Fruit fly (Drosophila melanogaster) whole organism, prepupa: ENCODE data around the gene Cpr100A.
A peak's percentile ranks its signal among the peaks of the same experiment; 100 is the strongest.

ENCODE experiments used
- Blimp-1 ChIP-seq: fragments of 200-800 bp; sonication (Bioruptor generic); optimal IDR thresholded peaks from 3 replicates; lab custom pipeline; 2017; ENCODE audit warnings: missing biosample characterization, missing genetic modification characterization, mild to moderate bottlenecking, moderate library complexity, missing genetic modification reagents
- CG10669 ChIP-seq: fragments of 200-800 bp; sonication (Bioruptor generic); optimal IDR thresholded peaks from 3 replicates; lab custom pipeline; 2018; ENCODE audit warnings: missing biosample characterization, mild to moderate bottlenecking, missing genetic modification characterization, moderate library complexity
- CG11294 ChIP-seq: fragments of 200-800 bp; sonication (Bioruptor generic); IDR thresholded peaks from 2 replicates; pipeline ENCODE4 v1.3.6; 2022; ENCODE audit warnings: missing biosample characterization, missing genetic modification characterization
- CG11902 ChIP-seq: fragments of 200-800 bp; sonication (Bioruptor generic); optimal IDR thresholded peaks from 3 replicates; lab custom pipeline; 2016; ENCODE audit warnings: missing biosample characterization, missing genetic modification characterization
- CG1621 ChIP-seq: fragments of 200-800 bp; sonication (Bioruptor generic); optimal IDR thresholded peaks from 3 replicates; lab custom pipeline; 2018; ENCODE audit warnings: missing biosample characterization, mild to moderate bottlenecking, missing genetic modification characterization
- CG31627 ChIP-seq: fragments of 200-800 bp; sonication (Bioruptor generic); optimal IDR thresholded peaks from 3 replicates; lab custom pipeline; 2016; ENCODE audit warnings: missing biosample characterization, missing genetic modification characterization
- CG34406 ChIP-seq: fragments of 200-800 bp; sonication (Bioruptor generic); optimal IDR thresholded peaks from 3 replicates; lab custom pipeline; 2016; ENCODE audit warnings: missing biosample characterization, missing genetic modification characterization
- CG3919 ChIP-seq: fragments of 200-800 bp; sonication (Bioruptor generic); optimal IDR thresholded peaks from 3 replicates; lab custom pipeline; 2016; ENCODE audit warnings: missing biosample characterization, missing genetic modification characterization
- CG4318 ChIP-seq: fragments of 200-800 bp; sonication (Bioruptor generic); optimal IDR thresholded peaks from 3 replicates; lab custom pipeline; 2017; ENCODE audit warnings: missing biosample characterization, mild to moderate bottlenecking, missing genetic modification characterization
- CG6163 ChIP-seq: fragments of 200-800 bp; sonication (Bioruptor generic); IDR thresholded peaks from 3 replicates; pipeline ENCODE4 v1.3.6; 2022; ENCODE audit warnings: missing biosample characterization, missing genetic modification characterization
- CG6276 ChIP-seq: fragments of 200-800 bp; sonication (Bioruptor generic); optimal IDR thresholded peaks from 2 replicates; lab custom pipeline; 2017; ENCODE audit warnings: missing biosample characterization, mild to moderate bottlenecking, missing genetic modification characterization
- CG6808 ChIP-seq: fragments of 200-800 bp; sonication (Bioruptor generic); optimal IDR thresholded peaks from 3 replicates; lab custom pipeline; 2017; ENCODE audit warnings: missing biosample characterization, missing genetic modification characterization, mild to moderate bottlenecking, moderate library complexity, missing genetic modification reagents
- CG6854 ChIP-seq: fragments of 200-800 bp; sonication (Bioruptor generic); optimal IDR thresholded peaks from 2 replicates; lab custom pipeline; 2017; ENCODE audit warnings: missing biosample characterization, mild to moderate bottlenecking, missing genetic modification characterization
- CG7368 ChIP-seq: fragments of 200-800 bp; sonication (Bioruptor generic); optimal IDR thresholded peaks from 3 replicates; lab custom pipeline; 2016; ENCODE audit warnings: missing biosample characterization, missing genetic modification characterization
- CG8119 ChIP-seq: fragments of 200-800 bp; sonication (Bioruptor generic); IDR thresholded peaks from 3 replicates; pipeline ENCODE4 v1.3.6; 2022; ENCODE audit warnings: missing biosample characterization, missing genetic modification characterization
- CG8632 ChIP-seq: fragments of 200-800 bp; sonication (Bioruptor generic); optimal IDR thresholded peaks from 3 replicates; lab custom pipeline; 2016; ENCODE audit warnings: missing biosample characterization, missing genetic modification characterization
- CG9139 ChIP-seq: fragments of 200-800 bp; sonication (Bioruptor generic); optimal IDR thresholded peaks from 3 replicates; lab custom pipeline; 2017; ENCODE audit warnings: missing biosample characterization, mild to moderate bottlenecking, missing genetic modification characterization
- Eip75B ChIP-seq: fragments of 200-800 bp; sonication (Bioruptor generic); optimal IDR thresholded peaks from 3 replicates; lab custom pipeline; 2016; ENCODE audit warnings: missing biosample characterization, missing genetic modification characterization
- Eip78C ChIP-seq: fragments of 200-800 bp; sonication (Bioruptor generic); peaks from one replicate; lab custom pipeline; 2016; ENCODE audit warnings: missing biosample characterization, missing genetic modification characterization
- Ets96B ChIP-seq: fragments of 200-800 bp; optimal IDR thresholded peaks from 2 replicates; lab custom pipeline; 2019; ENCODE audit warnings: missing biosample characterization, mild to moderate bottlenecking, missing genetic modification characterization, moderate library complexity
- Gug ChIP-seq: fragments of 200-800 bp; sonication (Bioruptor generic); IDR thresholded peaks from 2 replicates; pipeline ENCODE4 v1.3.6; 2022; ENCODE audit warnings: missing biosample characterization, missing genetic modification characterization
- Hr38 ChIP-seq: sonication (Bioruptor generic); optimal IDR thresholded peaks from 2 replicates; lab custom pipeline; 2016; ENCODE audit warnings: missing biosample characterization, missing genetic modification characterization
- Hr4 ChIP-seq: fragments of 200-800 bp; sonication (Bioruptor generic); optimal IDR thresholded peaks from 3 replicates; lab custom pipeline; 2016; ENCODE audit warnings: missing biosample characterization, missing genetic modification characterization
- Lpt ChIP-seq: fragments of 200-800 bp; sonication (Bioruptor generic); optimal IDR thresholded peaks from 3 replicates; lab custom pipeline; 2016; ENCODE audit warnings: missing biosample characterization, missing genetic modification characterization
- OdsH ChIP-seq: fragments of 200-800 bp; sonication (Bioruptor generic); optimal IDR thresholded peaks from 3 replicates; lab custom pipeline; 2016; ENCODE audit warnings: missing biosample characterization, missing genetic modification characterization
- Smox ChIP-seq: fragments of 200-800 bp; sonication (Bioruptor generic); optimal IDR thresholded peaks from 3 replicates; lab custom pipeline; 2016; ENCODE audit warnings: missing biosample characterization, missing genetic modification characterization
- Sox102F ChIP-seq: fragments of 200-800 bp; sonication (Bioruptor generic); optimal IDR thresholded peaks from 2 replicates; lab custom pipeline; 2016; ENCODE audit warnings: missing biosample characterization, mild to moderate bottlenecking, missing genetic modification characterization
- Sox15 ChIP-seq: fragments of 200-800 bp; sonication (Bioruptor generic); optimal IDR thresholded peaks from 3 replicates; lab custom pipeline; 2016; ENCODE audit warnings: missing biosample characterization, missing genetic modification characterization
- achi ChIP-seq: fragments of 200-800 bp; sonication (Bioruptor generic); optimal IDR thresholded peaks from 3 replicates; lab custom pipeline; 2016; ENCODE audit warnings: missing biosample characterization, missing genetic modification characterization
- acj6 ChIP-seq: fragments of 200-800 bp; sonication (Bioruptor generic); optimal IDR thresholded peaks from 3 replicates; lab custom pipeline; 2016; ENCODE audit warnings: missing biosample characterization, missing genetic modification characterization
- cyc ChIP-seq: fragments of 200-800 bp; sonication (Bioruptor generic); optimal IDR thresholded peaks from 3 replicates; lab custom pipeline; 2016; ENCODE audit warnings: missing biosample characterization, missing genetic modification characterization
- dac ChIP-seq: fragments of 200-800 bp; sonication (Bioruptor generic); optimal IDR thresholded peaks from 2 replicates; lab custom pipeline; 2017; ENCODE audit warnings: missing biosample characterization, mild to moderate bottlenecking, missing genetic modification characterization
- dsx ChIP-seq: fragments of 200-800 bp; optimal IDR thresholded peaks from 3 replicates; lab custom pipeline; 2019; ENCODE audit warnings: missing biosample characterization, mild to moderate bottlenecking, missing genetic modification characterization, moderate library complexity; ENCODE audit not compliant: poor library complexity, severe bottlenecking
- eg ChIP-seq: fragments of 200-800 bp; sonication (Bioruptor generic); IDR thresholded peaks from 3 replicates; pipeline ENCODE4 v1.3.6; 2022; ENCODE audit warnings: missing biosample characterization, missing genetic modification characterization
- fd85E ChIP-seq: fragments of 200-800 bp; sonication (Bioruptor generic); optimal IDR thresholded peaks from 3 replicates; lab custom pipeline; 2016; ENCODE audit warnings: missing biosample characterization, missing genetic modification characterization
- fkh ChIP-seq: fragments of 200-800 bp; sonication (Bioruptor generic); optimal IDR thresholded peaks from 3 replicates; lab custom pipeline; 2017; ENCODE audit warnings: missing biosample characterization, mild to moderate bottlenecking, missing genetic modification characterization, moderate library complexity
- net ChIP-seq: fragments of 200-800 bp; sonication (Bioruptor generic); optimal IDR thresholded peaks from 3 replicates; lab custom pipeline; 2016; ENCODE audit warnings: missing biosample characterization, missing genetic modification characterization
- pdm3 ChIP-seq: fragments of 200-800 bp; sonication (Bioruptor generic); optimal IDR thresholded peaks from 3 replicates; lab custom pipeline; 2016; ENCODE audit warnings: missing biosample characterization, missing genetic modification characterization
- salr ChIP-seq, 2 experiments: fragments of 200-800 bp; sonication (Bioruptor generic); optimal IDR thresholded peaks; 3 replicates each; lab custom pipeline; 2016 to 2018; ENCODE audit warnings: missing biosample characterization in 2 of 2, missing genetic modification characterization in 2 of 2, mild to moderate bottlenecking in 1 of 2
- spab ChIP-seq: fragments of 200-800 bp; sonication (Bioruptor generic); optimal IDR thresholded peaks from 2 replicates; lab custom pipeline; 2017; ENCODE audit warnings: missing biosample characterization, mild to moderate bottlenecking, missing genetic modification characterization, missing genetic modification reagents
- svp ChIP-seq: fragments of 200-800 bp; sonication (Bioruptor generic); peaks from one replicate; lab custom pipeline; 2016; ENCODE audit warnings: missing biosample characterization, missing genetic modification characterization
- topi ChIP-seq: fragments of 200-800 bp; sonication (Bioruptor generic); optimal IDR thresholded peaks from 3 replicates; lab custom pipeline; 2016; ENCODE audit warnings: missing biosample characterization, missing genetic modification characterization

Gene Cpr100A

DNA sequence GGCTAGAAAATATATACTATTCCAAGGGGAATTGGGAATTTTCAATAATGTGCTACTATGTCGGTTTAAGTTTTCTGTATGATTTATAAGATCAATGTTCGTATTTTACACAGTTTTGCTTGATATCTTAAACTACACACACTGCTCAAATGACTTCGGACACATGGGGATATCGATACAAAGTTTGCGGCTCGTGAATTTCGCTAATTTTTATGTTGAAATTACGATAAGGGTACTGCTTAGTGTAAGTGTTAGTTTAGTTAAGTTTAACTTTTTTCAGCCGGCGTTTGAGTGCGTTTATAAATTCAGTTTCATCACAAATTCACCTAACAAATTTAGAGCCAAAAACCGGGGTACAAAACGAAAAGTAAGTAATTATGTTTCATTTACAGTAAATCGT lies 16.1 kb downstream of the Cpr100A start, which contains the start of gene CG15547:
CG15547 (minus strand) TSS at position 101 of the 400 bp plus-strand sequence.
- TF ChIP-seq CG10669 (GFP tag; lab: Kevin White, UChicago) (no peak), acj6 (GFP tag; lab: Kevin White, UChicago) (no peak), salr (GFP tag; optimal IDR thresholded peaks at IDR 0.05; lab: Kevin White, UChicago) (no peak), OdsH (GFP tag; lab: Kevin White, UChicago) (no peak), CG8119 (GFP tag; lab: Robert Waterston, UW) (no peak), CG1621 (tag; lab: Kevin White, UChicago) (no peak), Sox15 (no peak), CG9139 (no peak), CG11294 (no peak), CG34406 (GFP tag; lab: Kevin White, UChicago) (no peak), achi (GFP tag; lab: Kevin White, UChicago) (no peak), CG11902 (GFP tag; lab: Kevin White, UChicago) (no peak), fkh (GFP tag; lab: Kevin White, UChicago) (no peak), topi (GFP tag; lab: Kevin White, UChicago) (no peak), CG31627 (GFP tag; lab: Kevin White, UChicago) (no peak), net (GFP tag; lab: Kevin White, UChicago) (no peak)
- TF ChIP-seq, all 60 proteins: peak for 0

dm6 chr3R:30886850-30887249 lies 19.5 kb downstream of the Cpr100A start:
- TF ChIP-seq svp (GFP tag; lab: Kevin White, UChicago) (peak; percentile 43), net (GFP tag; lab: Kevin White, UChicago) (no peak)

- TF ChIP-seq net (GFP tag; lab: Kevin White, UChicago) (no peak), CG6163 (GFP tag; lab: Robert Waterston, UW) (no peak), CG4318 (GFP tag; lab: Kevin White, UChicago) (no peak), Sox102F (GFP tag; lab: Kevin White, UChicago) (no peak), dac (GFP tag; lab: Kevin White, UChicago) (no peak), Lpt (no peak), CG6276 (GFP tag; lab: Kevin White, UChicago) (no peak), CG6854 (GFP tag; lab: Kevin White, UChicago) (no peak), Hr4 (GFP tag; lab: Kevin White, UChicago) (no peak), Blimp-1 (GFP tag; lab: Kevin White, UChicago) (no peak), Eip78C (GFP tag; lab: Kevin White, UChicago) (no peak), Hr38 (GFP tag; lab: Kevin White, UChicago) (no peak), Gug (GFP tag; lab: Robert Waterston, UW) (no peak), pdm3 (GFP tag; lab: Kevin White, UChicago) (no peak), fd85E (GFP tag; lab: Kevin White, UChicago) (no peak)
Observed at dm6 chr3R:30887302-30887701, 20.0 kb downstream of the Cpr100A start.

DNA sequence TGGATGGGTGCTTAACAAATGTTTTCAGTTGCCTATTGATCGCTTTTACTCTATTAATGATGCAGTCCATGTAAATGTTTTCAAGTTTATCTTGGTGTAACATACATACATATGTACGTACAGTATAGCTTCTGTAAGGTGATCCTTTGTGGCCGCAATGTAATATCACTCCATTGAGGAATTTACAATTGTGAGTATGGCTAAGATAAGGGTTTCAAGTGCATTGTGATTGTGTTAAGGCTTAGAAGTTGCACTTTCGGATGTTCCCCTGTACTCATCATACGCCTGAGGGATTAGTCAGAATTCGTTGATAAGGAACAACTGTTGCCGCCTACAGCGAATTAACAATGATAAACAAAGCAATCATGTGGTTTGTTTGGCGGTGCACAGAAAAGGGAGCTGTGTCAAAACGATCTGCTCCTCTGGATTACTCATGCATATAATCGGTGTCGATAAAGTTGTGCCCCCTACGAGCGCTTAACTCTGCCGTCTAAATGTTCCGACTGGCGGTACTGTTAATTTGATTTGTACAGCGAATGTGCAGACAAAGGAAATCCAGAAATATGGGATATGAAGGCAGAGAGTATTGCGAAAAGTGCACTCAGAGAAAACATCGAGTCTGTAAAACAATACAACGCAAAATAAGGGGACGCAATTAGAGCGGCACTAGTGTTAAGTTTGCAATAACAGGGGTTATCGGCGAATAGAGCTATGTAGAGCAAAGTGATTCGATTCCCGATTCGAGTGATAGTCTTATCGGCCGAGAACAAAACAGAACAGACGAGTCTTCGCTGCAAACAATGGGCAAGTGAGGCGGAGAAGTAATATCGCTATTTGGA lies 20.6 kb downstream of the Cpr100A start:
- TF ChIP-seq Eip75B: peak; percentile 79
- peak; percentile 53 for TF ChIP-seq dsx (GFP tag; lab: Kevin White, UChicago)
- peak; percentile 57 for TF ChIP-seq spab
- peak; percentile 68 for TF ChIP-seq CG1621 (tag; lab: Kevin White, UChicago)
- peak; percentile 33 to 73 for TF ChIP-seq salr (GFP tag; optimal IDR thresholded peaks at IDR 0.05; lab: Kevin White, UChicago)
- TF ChIP-seq CG6808 (GFP tag; lab: Kevin White, UChicago): peak; percentile 50
- TF ChIP-seq eg (GFP tag; lab: Robert Waterston, UW): peak; percentile 88
- TF ChIP-seq CG8632 (GFP tag; lab: Kevin White, UChicago): peak; percentile 74
- TF ChIP-seq topi (GFP tag; lab: Kevin White, UChicago): peak; percentile 86
- peak; percentile 17 for TF ChIP-seq CG6854 (GFP tag; lab: Kevin White, UChicago)
- TF ChIP-seq CG6163 (GFP tag; lab: Robert Waterston, UW): peak; percentile 90
- TF ChIP-seq net (GFP tag; lab: Kevin White, UChicago): peak; percentile 73
- peak; percentile 81 for TF ChIP-seq Sox15
- peak; percentile 80 for TF ChIP-seq CG7368 (GFP tag; lab: Kevin White, UChicago)
- TF ChIP-seq Hr38 (GFP tag; lab: Kevin White, UChicago): no peak
- peak; percentile 75 for TF ChIP-seq Ets96B (tag; lab: Kevin White, UChicago)
- TF ChIP-seq achi (GFP tag; lab: Kevin White, UChicago): peak; percentile 83
- peak; percentile 84 for TF ChIP-seq pdm3 (GFP tag; lab: Kevin White, UChicago)
- peak; percentile 86 for TF ChIP-seq Smox (GFP tag; lab: Kevin White, UChicago)
- TF ChIP-seq CG34406 (GFP tag; lab: Kevin White, UChicago): peak; percentile 77
- peak; percentile 91 for TF ChIP-seq cyc (GFP tag; lab: Kevin White, UChicago)
- peak; percentile 60 for TF ChIP-seq CG4318 (GFP tag; lab: Kevin White, UChicago)
- peak; percentile 86 for TF ChIP-seq CG3919
